Worm (Caenorhabditis elegans) whole organism, mixed stage, embryonic: ENCODE measurements around the gene F53H4.2.

Experiments used
- M03D4.4 ChIP-seq: sonication (generic microtip); optimal IDR thresholded peaks from 2 replicates; lab custom pipeline; 2017; ENCODE audit warnings: mild to moderate bottlenecking, missing genetic modification characterization, missing compliant biosample characterization
- blmp-1 ChIP-seq: fragments of 150-350 bp; optimal IDR thresholded peaks from 2 replicates; lab custom pipeline; 2014; ENCODE audit warnings: missing biosample characterization, missing genetic modification characterization
- ces-1 ChIP-seq: fragments of 150-350 bp; optimal IDR thresholded peaks from 2 replicates; lab custom pipeline; 2014; ENCODE audit warnings: missing biosample characterization, missing genetic modification reagents, missing genetic modification characterization
- drap-1 ChIP-seq: fragments of 200-800 bp; sonication (Bioruptor generic); optimal IDR thresholded peaks from 3 replicates; lab custom pipeline; 2018; ENCODE audit warnings: mild to moderate bottlenecking, missing genetic modification characterization, missing compliant biosample characterization
- elt-1 ChIP-seq: sonication (generic microtip); optimal IDR thresholded peaks from 2 replicates; lab custom pipeline; 2017; ENCODE audit warnings: missing genetic modification characterization, mild to moderate bottlenecking, missing compliant biosample characterization, antibody characterized with exemption, moderate library complexity, borderline replicate concordance; ENCODE audit not compliant: insufficient read depth
- nhr-28 ChIP-seq: fragments of 150-350 bp; optimal IDR thresholded peaks from 2 replicates; lab custom pipeline; 2014; ENCODE audit warnings: missing biosample characterization, missing genetic modification characterization
- nhr-76 ChIP-seq: sonication (generic microtip); optimal IDR thresholded peaks from 2 replicates; lab custom pipeline; 2017; ENCODE audit warnings: missing biosample characterization, missing genetic modification characterization

DNA sequence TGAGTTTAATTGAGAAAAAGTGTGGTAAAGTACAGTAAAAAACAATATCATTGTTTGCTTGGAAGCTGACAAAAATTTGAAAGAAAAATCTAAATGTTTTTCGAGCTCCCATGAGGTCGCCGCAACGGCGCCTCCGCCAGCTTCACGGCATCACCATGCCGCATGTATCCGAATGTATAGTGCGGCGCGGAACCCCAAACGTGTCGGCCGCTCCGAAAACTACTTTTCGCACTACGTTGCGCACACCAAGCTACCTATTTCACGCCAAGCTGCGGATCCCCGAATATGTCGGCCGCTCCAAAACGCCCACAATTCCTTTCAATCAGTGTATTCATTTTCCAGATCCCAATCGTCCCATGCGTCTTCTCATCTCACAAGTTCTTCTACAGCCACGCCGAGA, 5.9 kb upstream of the F53H4.2 start:
- no peak for TF ChIP-seq elt-1
- TF ChIP-seq drap-1 (GFP tag; lab: Kevin White, UChicago): no peak
- TF ChIP-seq M03D4.4 (tag; lab: Kevin White, UChicago): no peak
- no peak for TF ChIP-seq nhr-28 (tag; lab: Kevin White, UChicago)
- TF ChIP-seq blmp-1 (tag; lab: Kevin White, UChicago): no peak
- no peak for TF ChIP-seq ces-1
- no peak for TF ChIP-seq nhr-76
